Fruit fly (Drosophila melanogaster) whole organism, embryonic: ENCODE data around the gene MED27.

Source experiments
- CG17829 ChIP-seq: fragments of 200-800 bp; optimal IDR thresholded peaks from 2 replicates; lab custom pipeline; 2019; ENCODE audit warnings: missing biosample characterization, mild to moderate bottlenecking, missing genetic modification characterization, moderate library complexity
- CG18011 ChIP-seq: fragments of 200-800 bp; sonication (Bioruptor generic); optimal IDR thresholded peaks from 2 replicates; lab custom pipeline; 2017; ENCODE audit warnings: missing biosample characterization, missing genetic modification characterization, mild to moderate bottlenecking, moderate library complexity, missing genotype
- CG2120 ChIP-seq: fragments of 200-800 bp; sonication (Bioruptor generic); optimal IDR thresholded peaks from 3 replicates; lab custom pipeline; 2016; ENCODE audit warnings: missing biosample characterization, missing genetic modification characterization
- CkIIα-i1 ChIP-seq: fragments of 200-800 bp; sonication (Bioruptor generic); IDR thresholded peaks from 2 replicates; pipeline ENCODE4 v1.3.6; 2022; ENCODE audit warnings: missing biosample characterization, missing genetic modification characterization
- Nf-YA ChIP-seq: fragments of 200-800 bp; sonication (Bioruptor generic); IDR thresholded peaks from 2 replicates; pipeline ENCODE4 v1.3.6; 2022; ENCODE audit warnings: missing biosample characterization, missing genetic modification characterization
- ap ChIP-seq: fragments of 200-800 bp; sonication (Bioruptor generic); IDR thresholded peaks from 2 replicates; pipeline ENCODE4 v1.3.6; 2022; ENCODE audit warnings: missing biosample characterization, missing genetic modification characterization
- dmrt99B ChIP-seq: fragments of 200-800 bp; sonication (Bioruptor generic); optimal IDR thresholded peaks from 2 replicates; lab custom pipeline; 2018; ENCODE audit warnings: missing biosample characterization, mild to moderate bottlenecking, missing genetic modification characterization, moderate library complexity
- fd102C ChIP-seq: fragments of 200-800 bp; sonication (Bioruptor generic); optimal IDR thresholded peaks from 2 replicates; lab custom pipeline; 2018; ENCODE audit warnings: missing biosample characterization, mild to moderate bottlenecking, missing genetic modification characterization, moderate library complexity
- nmo ChIP-seq: fragments of 200-800 bp; sonication (Bioruptor generic); optimal IDR thresholded peaks from 2 replicates; lab custom pipeline; 2018; ENCODE audit warnings: missing biosample characterization, mild to moderate bottlenecking, missing genetic modification characterization, moderate library complexity

dm6 chr3R:5632182-5632581 is 22.8 kb upstream of the MED27 start, which contains the start of gene CG31549:
- no peak for TF ChIP-seq CkIIα-i1 (GFP tag; lab: Robert Waterston, UW)
- TF ChIP-seq dmrt99B: no peak
- no peak for TF ChIP-seq ap
- TF ChIP-seq CG2120 (GFP tag; lab: Kevin White, UChicago): no peak
- TF ChIP-seq fd102C (GFP tag; lab: Kevin White, UChicago): no peak
- no peak for TF ChIP-seq CG17829 (tag; lab: Kevin White, UChicago)
- TF ChIP-seq nmo (GFP tag; lab: Kevin White, UChicago): no peak
- TF ChIP-seq CG18011 (GFP tag; lab: Kevin White, UChicago): no peak
- no peak for TF ChIP-seq Nf-YA (GFP tag; lab: Robert Waterston, UW)
